Worm (Caenorhabditis elegans): ENCODE measurements around the gene rrf-3.

rrf-3 gene

ce11 chrII:8126132-8126531 lies 36.1 kb upstream of the rrf-3 start (continued):
- TF ChIP-seq snpc-4 (tag; optimal IDR thresholded peaks at IDR 0.05) (no peak), dpl-1 (GFP tag; optimal IDR thresholded peaks at IDR 0.05) (peak; percentile 4), F26F4.8 (GFP tag; conservative IDR thresholded peaks at IDR 0.05) (no peak), rbr-2 (tag; optimal IDR thresholded peaks at IDR 0.05) (peak; percentile 60), mxl-3 (GFP tag; optimal IDR thresholded peaks at IDR 0.05) (peak; percentile 64), ztf-11 (tag; optimal IDR thresholded peaks at IDR 0.05) (no peak), daf-16 (GFP tag; optimal IDR thresholded peaks at IDR 0.05) (no peak), daf-16 (tag; optimal IDR thresholded peaks at IDR 0.05) (peak; percentile 25), F37D6.2 (tag; optimal IDR thresholded peaks at IDR 0.05) (no peak), lin-39 (tag; optimal IDR thresholded peaks at IDR 0.05) (no peak), fos-1 (tag; optimal IDR thresholded peaks at IDR 0.05) (no peak), ceh-20 (GFP tag; IDR thresholded peaks at IDR 0.05) (0 out of 2 replicates have a peak, but pooled peaks have one; percentile 29), nhr-28 (tag; optimal IDR thresholded peaks at IDR 0.05) (peak; percentile 58), fkh-10 (GFP tag; optimal IDR thresholded peaks at IDR 0.05) (peak; percentile 20), dve-1 (tag; optimal IDR thresholded peaks at IDR 0.05; ENCODE audit: insufficient read depth) (peak; percentile 47), lin-38 (GFP tag; IDR thresholded peaks at IDR 0.05) (peak; percentile 54), mep-1 (tag; optimal IDR thresholded peaks at IDR 0.05) (peak; percentile 64), nhr-48 (tag; optimal IDR thresholded peaks at IDR 0.05) (no peak)

DNA sequence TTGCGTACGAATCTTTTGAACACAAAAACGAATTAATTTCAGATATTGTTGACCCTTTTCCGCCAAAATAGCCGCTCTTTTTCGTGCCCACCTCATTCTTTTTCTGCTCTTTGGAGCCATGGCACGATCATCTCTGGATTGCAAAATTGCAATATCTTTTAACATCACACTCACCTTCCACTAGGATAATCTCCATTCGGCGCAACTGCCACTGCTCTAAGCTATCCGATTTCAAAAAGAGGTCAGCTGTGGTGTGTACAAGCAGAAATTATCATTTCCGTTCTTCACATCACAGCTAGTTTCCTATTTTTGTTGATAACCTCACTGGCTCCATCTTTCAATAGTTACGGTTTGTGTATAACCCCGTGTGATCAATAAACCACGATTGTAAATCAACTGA lies 35.6 kb upstream of the rrf-3 start:
- TF ChIP-seq lir-3 (tag; optimal IDR thresholded peaks at IDR 0.05) (no peak), zip-2 (tag; optimal IDR thresholded peaks at IDR 0.05) (no peak), egl-43 (GFP tag; IDR thresholded peaks at IDR 0.05) (no peak), unc-62 (GFP tag; optimal IDR thresholded peaks at IDR 0.05 in 1 of 2) (no peak), unc-62 (tag; optimal IDR thresholded peaks at IDR 0.05) (no peak), rbr-2 (tag; optimal IDR thresholded peaks at IDR 0.05) (no peak), daf-16 (GFP tag; optimal IDR thresholded peaks at IDR 0.05) (no peak), daf-16 (tag; optimal IDR thresholded peaks at IDR 0.05) (peak; percentile 5), unc-39 (tag; optimal IDR thresholded peaks at IDR 0.05) (no peak), nhr-28 (tag; optimal IDR thresholded peaks at IDR 0.05) (no peak), duxl-1 (tag; optimal IDR thresholded peaks at IDR 0.05; ENCODE audit: poor library complexity) (no peak), aha-1 (tag) (peak; percentile 82), nhr-25 (tag; optimal IDR thresholded peaks at IDR 0.05; ENCODE audit: borderline replicate concordance, insufficient read depth) (no peak), attf-4 (tag; optimal IDR thresholded peaks at IDR 0.05) (no peak), dmd-8 (GFP tag; IDR thresholded peaks at IDR 0.05) (no peak)

- no peak for TF ChIP-seq aha-1 (tag)
- peak; percentile 96 for TF ChIP-seq nhr-28 (tag; optimal IDR thresholded peaks at IDR 0.05)
- no peak for TF ChIP-seq hmg-1.1 (GFP tag; IDR thresholded peaks at IDR 0.05)
- TF ChIP-seq ZK337.2 (GFP tag; IDR thresholded peaks at IDR 0.05) = no peak
- peak; percentile 29 for TF ChIP-seq mep-1 (tag; optimal IDR thresholded peaks at IDR 0.05)
- TF ChIP-seq ctbp-1 (GFP tag; IDR thresholded peaks at IDR 0.05) = no peak
- no peak for TF ChIP-seq lin-38 (GFP tag; IDR thresholded peaks at IDR 0.05)
- peak; percentile 22 for TF ChIP-seq duxl-1 (tag; optimal IDR thresholded peaks at IDR 0.05; ENCODE audit: poor library complexity)
- TF ChIP-seq Y75B8A.6 (GFP tag; IDR thresholded peaks at IDR 0.05) = no peak
- TF ChIP-seq aly-2 (tag; optimal IDR thresholded peaks at IDR 0.05) = no peak
- TF ChIP-seq unc-62 (GFP tag; optimal IDR thresholded peaks at IDR 0.05 in 1 of 2) = no peak
- no peak for TF ChIP-seq unc-62 (tag; optimal IDR thresholded peaks at IDR 0.05)
- TF ChIP-seq mxl-2 (GFP tag; conservative IDR thresholded peaks at IDR 0.05) = no peak
- TF ChIP-seq daf-16 (GFP tag; optimal IDR thresholded peaks at IDR 0.05) = no peak
- TF ChIP-seq daf-16 (tag; optimal IDR thresholded peaks at IDR 0.05) = peak; percentile 84
- no peak for TF ChIP-seq saeg-2 (GFP tag; IDR thresholded peaks at IDR 0.05)
- no peak for TF ChIP-seq lin-13 (GFP tag; optimal IDR thresholded peaks at IDR 0.05)
- no peak for TF ChIP-seq ceh-44 (GFP tag; IDR thresholded peaks at IDR 0.05)
- TF ChIP-seq hif-1 (tag; optimal IDR thresholded peaks at IDR 0.05) = no peak
- TF ChIP-seq spr-3 (GFP tag; optimal IDR thresholded peaks at IDR 0.05) = no peak
- no peak for TF ChIP-seq snpc-4 (tag; optimal IDR thresholded peaks at IDR 0.05)
- no peak for TF ChIP-seq Y48G9A.11 (GFP tag; IDR thresholded peaks at IDR 0.05)
- no peak for TF ChIP-seq vab-7 (GFP tag; IDR thresholded peaks at IDR 0.05)
- TF ChIP-seq nhr-102 (tag; optimal IDR thresholded peaks at IDR 0.05) = peak; percentile 5
- no peak for TF ChIP-seq lim-7 (GFP tag; IDR thresholded peaks at IDR 0.05)
- TF ChIP-seq pqm-1 (tag; optimal IDR thresholded peaks at IDR 0.05) = peak; percentile 97
- TF ChIP-seq madf-5 (GFP tag; IDR thresholded peaks at IDR 0.05) = no peak
- TF ChIP-seq zip-11 (GFP tag; IDR thresholded peaks at IDR 0.05) = no peak
- TF ChIP-seq zip-2 (tag; optimal IDR thresholded peaks at IDR 0.05) = no peak
- no peak for TF ChIP-seq zag-1 (tag; optimal IDR thresholded peaks at IDR 0.05)
These were observed 35.0 kb upstream of the rrf-3 start for ce11 chrII:8127290-8127689.

Measured in whole organism, L4 larva.